Worm (Caenorhabditis elegans) whole organism, L3 larva: Measurements from ENCODE around the gene sfxn-1.2.

Experiments
- R02D3.7 ChIP-seq: fragments of 150-350 bp; optimal IDR thresholded peaks from 2 replicates; lab custom pipeline; 2014; ENCODE audit warnings: missing biosample characterization, missing genetic modification characterization
- ZK546.5 ChIP-seq: sonication (generic microtip); optimal IDR thresholded peaks from 2 replicates; lab custom pipeline; 2017; ENCODE audit warnings: missing biosample characterization, missing genetic modification characterization
- aly-2 ChIP-seq: fragments of 150-350 bp; optimal IDR thresholded peaks from 2 replicates; lab custom pipeline; 2014; ENCODE audit warnings: missing biosample characterization, missing genetic modification characterization
- ama-1 ChIP-seq: fragments of 150-350 bp; optimal IDR thresholded peaks from 2 replicates; lab custom pipeline; 2018
- ceh-28 ChIP-seq: fragments of 150-350 bp; optimal IDR thresholded peaks from 2 replicates; lab custom pipeline; 2014; ENCODE audit warnings: missing biosample characterization, missing genetic modification reagents, missing genetic modification characterization
- ceh-82 ChIP-seq: fragments of 150-350 bp; optimal IDR thresholded peaks from 2 replicates; lab custom pipeline; 2014; ENCODE audit warnings: missing biosample characterization, missing genetic modification characterization
- daf-12 ChIP-seq: fragments of 150-350 bp; optimal IDR thresholded peaks from 2 replicates; lab custom pipeline; 2014; ENCODE audit warnings: missing biosample characterization, missing genetic modification reagents, missing genetic modification characterization
- elt-2 ChIP-seq: sonication (generic microtip); optimal IDR thresholded peaks from 2 replicates; lab custom pipeline; 2016; ENCODE audit warnings: missing genetic modification reagents, mild to moderate bottlenecking, missing genetic modification characterization, missing compliant biosample characterization
- elt-3 ChIP-seq, 3 experiments: fragments of 150-350 bp in 1 of 3; sonication (generic microtip) in 2 of 3; optimal IDR thresholded peaks; 2 replicates in 2 of 3; 4 replicates in 1 of 3; lab custom pipeline; 2014 to 2017; ENCODE audit warnings: missing biosample characterization in 3 of 3, missing genetic modification characterization in 3 of 3
- eor-1 ChIP-seq, 2 experiments: fragments of 150-350 bp; optimal IDR thresholded peaks; 2 replicates each; lab custom pipeline; 2014 to 2018; ENCODE audit warnings: missing biosample characterization in 2 of 2, missing genetic modification characterization in 2 of 2
- fkh-2 ChIP-seq: fragments of 150-350 bp; optimal IDR thresholded peaks from 2 replicates; lab custom pipeline; 2014; ENCODE audit warnings: missing biosample characterization, missing genetic modification reagents, missing genetic modification characterization
- fos-1 ChIP-seq: fragments of 150-350 bp; optimal IDR thresholded peaks from 2 replicates; lab custom pipeline; 2014; ENCODE audit warnings: missing biosample characterization, missing genetic modification characterization
- hmg-11 ChIP-seq: sonication (generic microtip); optimal IDR thresholded peaks from 2 replicates; lab custom pipeline; 2016; ENCODE audit warnings: missing genetic modification characterization, missing compliant biosample characterization
- lin-15B ChIP-seq: fragments of 150-350 bp; optimal IDR thresholded peaks from 2 replicates; lab custom pipeline; 2014; ENCODE audit warnings: missing biosample characterization, missing genetic modification characterization
- lin-39 ChIP-seq: fragments of 150-350 bp; optimal IDR thresholded peaks from 2 replicates; lab custom pipeline; 2018; ENCODE audit warnings: missing biosample characterization, missing genetic modification reagents, missing genetic modification characterization
- mdl-1 ChIP-seq: fragments of 150-350 bp; optimal IDR thresholded peaks from 2 replicates; lab custom pipeline; 2014; ENCODE audit warnings: missing biosample characterization, missing genetic modification characterization
- mml-1 ChIP-seq: fragments of 150-350 bp; sonication (generic microtip); optimal IDR thresholded peaks from 3 replicates; lab custom pipeline; 2014; ENCODE audit warnings: missing biosample characterization, missing genetic modification characterization
- nfya-1 ChIP-seq: sonication (generic microtip); optimal IDR thresholded peaks from 2 replicates; lab custom pipeline; 2017; ENCODE audit warnings: missing genetic modification characterization, mild to moderate bottlenecking, missing compliant biosample characterization, antibody characterized with exemption, moderate library complexity; ENCODE audit not compliant: insufficient read depth
- nhr-11 ChIP-seq: fragments of 150-350 bp; optimal IDR thresholded peaks from 2 replicates; lab custom pipeline; 2014; ENCODE audit warnings: missing biosample characterization, missing genetic modification characterization
- nhr-12 ChIP-seq: fragments of 150-350 bp; optimal IDR thresholded peaks from 2 replicates; lab custom pipeline; 2014; ENCODE audit warnings: missing biosample characterization, missing genetic modification characterization
- nhr-23 ChIP-seq: fragments of 150-350 bp; optimal IDR thresholded peaks from 2 replicates; lab custom pipeline; 2014; ENCODE audit warnings: missing biosample characterization, missing genetic modification reagents, missing genetic modification characterization
- nhr-237 ChIP-seq: fragments of 150-350 bp; optimal IDR thresholded peaks from 2 replicates; lab custom pipeline; 2014; ENCODE audit warnings: missing biosample characterization, missing genetic modification characterization
- nhr-28 ChIP-seq: fragments of 150-350 bp; optimal IDR thresholded peaks from 2 replicates; lab custom pipeline; 2014; ENCODE audit warnings: missing biosample characterization, missing genetic modification characterization
- nhr-67 ChIP-seq: fragments of 150-350 bp; optimal IDR thresholded peaks from 2 replicates; lab custom pipeline; 2014; ENCODE audit warnings: missing biosample characterization, missing genetic modification characterization
- nhr-76 ChIP-seq: fragments of 150-350 bp; sonication (generic microtip); optimal IDR thresholded peaks from 5 replicates; lab custom pipeline; 2014; ENCODE audit warnings: missing biosample characterization, missing genetic modification characterization
- nhr-77 ChIP-seq: fragments of 150-350 bp; optimal IDR thresholded peaks from 2 replicates; lab custom pipeline; 2014; ENCODE audit warnings: missing biosample characterization, missing genetic modification characterization
- pha-4 ChIP-seq: fragments of 150-350 bp; optimal IDR thresholded peaks from 2 replicates; lab custom pipeline; 2014; ENCODE audit warnings: missing biosample characterization, missing genetic modification reagents, missing genetic modification characterization
- sea-2 ChIP-seq: fragments of 150-350 bp; sonication (generic microtip); optimal IDR thresholded peaks from 4 replicates; lab custom pipeline; 2014; ENCODE audit warnings: missing biosample characterization, missing genetic modification reagents, missing genetic modification characterization
- skn-1 ChIP-seq: fragments of 150-350 bp; optimal IDR thresholded peaks from 2 replicates; lab custom pipeline; 2014; ENCODE audit warnings: missing biosample characterization, missing genetic modification characterization
- snpc-4 ChIP-seq: fragments of 150-350 bp; optimal IDR thresholded peaks from 2 replicates; lab custom pipeline; 2014; ENCODE audit warnings: missing biosample characterization, missing genetic modification characterization
- tbx-2 ChIP-seq: sonication (generic microtip); optimal IDR thresholded peaks from 2 replicates; lab custom pipeline; 2016; ENCODE audit warnings: mild to moderate bottlenecking, missing genetic modification characterization, missing compliant biosample characterization
- unc-39 ChIP-seq: sonication (generic microtip); optimal IDR thresholded peaks from 4 replicates; lab custom pipeline; 2017; ENCODE audit warnings: missing biosample characterization, missing genetic modification characterization
- unc-62 ChIP-seq: fragments of 150-350 bp; sonication (generic microtip); optimal IDR thresholded peaks from 4 replicates; lab custom pipeline; 2014; ENCODE audit warnings: missing biosample characterization, missing genetic modification reagents, missing genetic modification characterization
- zag-1 ChIP-seq: fragments of 150-350 bp; optimal IDR thresholded peaks from 2 replicates; lab custom pipeline; 2014; ENCODE audit warnings: missing biosample characterization, missing genetic modification characterization
- ztf-11 ChIP-seq: fragments of 150-350 bp; optimal IDR thresholded peaks from 2 replicates; lab custom pipeline; 2014; ENCODE audit warnings: missing biosample characterization, missing genetic modification characterization
- ztf-4 ChIP-seq: fragments of 150-350 bp; optimal IDR thresholded peaks from 2 replicates; lab custom pipeline; 2014; ENCODE audit warnings: missing biosample characterization, missing genetic modification characterization

Gene sfxn-1.2

ce11 chrII:11175347-11175746, 10.5 kb upstream of the sfxn-1.2 start:
- TF ChIP-seq elt-2 (tag; lab: Kevin White, UChicago), result no peak
- no peak for TF ChIP-seq zag-1 (tag; lab: Kevin White, UChicago)
- no peak for TF ChIP-seq lin-39 (tag; lab: Kevin White, UChicago)
- no peak for TF ChIP-seq fkh-2 (tag; lab: Kevin White, UChicago)
- TF ChIP-seq tbx-2 (tag; lab: Kevin White, UChicago), result no peak
- no peak for TF ChIP-seq nhr-237 (tag; lab: Kevin White, UChicago)
- TF ChIP-seq nhr-12, result no peak
- TF ChIP-seq mml-1 (tag; lab: Kevin White, UChicago), result no peak
- TF ChIP-seq unc-39 (tag; lab: Kevin White, UChicago), result no peak
- TF ChIP-seq nhr-67 (tag; lab: Kevin White, UChicago), result no peak
- no peak for TF ChIP-seq nhr-77 (tag; lab: Kevin White, UChicago)
- TF ChIP-seq nhr-23 (tag; lab: Kevin White, UChicago), result no peak
- no peak for TF ChIP-seq ceh-82
- TF ChIP-seq mdl-1 (tag; lab: Kevin White, UChicago), result no peak
- TF ChIP-seq R02D3.7 (tag; lab: Kevin White, UChicago), result no peak
- TF ChIP-seq aly-2 (tag; lab: Kevin White, UChicago), result no peak
- TF ChIP-seq ztf-11 (tag; lab: Kevin White, UChicago), result no peak
- no peak for TF ChIP-seq skn-1 (tag; lab: Kevin White, UChicago)
- TF ChIP-seq ztf-4 (tag; lab: Kevin White, UChicago), result no peak
- no peak for TF ChIP-seq ZK546.5 (tag; lab: Kevin White, UChicago)

ce11 chrII:11176441-11176840, 9.4 kb upstream of the sfxn-1.2 start:
- peak; percentile 11 for TF ChIP-seq lin-15B
- TF ChIP-seq nfya-1, result peak; percentile 7
- TF ChIP-seq hmg-11 (tag; lab: Kevin White, UChicago), result no peak

- no peak for TF ChIP-seq pha-4 (tag; lab: Kevin White, UChicago)
- no peak for TF ChIP-seq fos-1 (tag; lab: Kevin White, UChicago)
- no peak for TF ChIP-seq nhr-77 (tag; lab: Kevin White, UChicago)
- TF ChIP-seq nhr-28 (tag; lab: Kevin White, UChicago), result no peak
- TF ChIP-seq lin-39 (tag; lab: Kevin White, UChicago), result no peak
- TF ChIP-seq lin-15B, result no peak
- TF ChIP-seq ceh-82, result no peak
- no peak for TF ChIP-seq unc-62 (GFP tag; lab: Kevin White, UChicago)
- no peak for TF ChIP-seq nhr-67 (tag; lab: Kevin White, UChicago)
Measured at ce11 chrII:11177376-11177775, 8.5 kb upstream of the sfxn-1.2 start, which contains the start of gene F37H8.6. TSS of gene F37H8.6 (minus strand) at chrII:11177476.

- TF ChIP-seq sea-2 (GFP tag; lab: Kevin White, UChicago), result no peak
- TF ChIP-seq snpc-4 (tag; lab: Kevin White, UChicago), result no peak
- no peak for TF ChIP-seq unc-62 (GFP tag; lab: Kevin White, UChicago)
- no peak for TF ChIP-seq tbx-2 (tag; lab: Kevin White, UChicago)
- TF ChIP-seq hmg-11 (tag; lab: Kevin White, UChicago), result no peak
- no peak for TF ChIP-seq elt-3 (tag; optimal IDR thresholded peaks at IDR 0.05; lab: Kevin White, UChicago)
- TF ChIP-seq ceh-28 (tag; lab: Kevin White, UChicago), result no peak
- no peak for TF ChIP-seq nhr-76 (tag; lab: Kevin White, UChicago)
- TF ChIP-seq nfya-1, result no peak
- no peak for TF ChIP-seq elt-2 (tag; lab: Kevin White, UChicago)
- TF ChIP-seq nhr-11, result no peak
- no peak for TF ChIP-seq lin-39 (tag; lab: Kevin White, UChicago)
- no peak for TF ChIP-seq fkh-2 (tag; lab: Kevin White, UChicago)
- TF ChIP-seq unc-39 (tag; lab: Kevin White, UChicago), result no peak
- TF ChIP-seq daf-12 (tag; lab: Kevin White, UChicago), result no peak
- no peak for TF ChIP-seq eor-1 (tag; optimal IDR thresholded peaks at IDR 0.05; lab: Kevin White, UChicago)
- no peak for TF ChIP-seq mdl-1 (tag; lab: Kevin White, UChicago)
- no peak for TF ChIP-seq ama-1 (lab: Kevin White, UChicago)
- TF ChIP-seq nhr-28 (tag; lab: Kevin White, UChicago), result no peak
Measured at ce11 chrII:11178737-11179136, 7.1 kb upstream of the sfxn-1.2 start.
